Fruit fly (Drosophila melanogaster) whole organism, embryonic: Measurements from ENCODE around the gene CG8677.

Experiments used
- CG14710 ChIP-seq: fragments of 200-800 bp; sonication (Bioruptor generic); optimal IDR thresholded peaks from 3 replicates; lab custom pipeline; 2019; ENCODE audit warnings: missing biosample characterization, mild to moderate bottlenecking, missing genetic modification characterization, moderate library complexity
- Lim3 ChIP-seq: fragments of 200-800 bp; sonication (Bioruptor generic); IDR thresholded peaks from 2 replicates; pipeline ENCODE4 v1.3.6; 2022; ENCODE audit warnings: missing biosample characterization, missing genetic modification characterization
- caup ChIP-seq: fragments of 200-800 bp; sonication (Bioruptor generic); optimal IDR thresholded peaks from 3 replicates; lab custom pipeline; 2017; ENCODE audit warnings: missing biosample characterization, mild to moderate bottlenecking, missing genetic modification characterization, moderate library complexity; ENCODE audit not compliant: severe bottlenecking
- gfzf ChIP-seq: fragments of 200-800 bp; sonication (Bioruptor generic); optimal IDR thresholded peaks from 2 replicates; lab custom pipeline; 2016; ENCODE audit warnings: missing biosample characterization, mild to moderate bottlenecking, missing genetic modification characterization, moderate library complexity
- ham ChIP-seq: fragments of 200-800 bp; sonication (Bioruptor generic); IDR thresholded peaks from 2 replicates; pipeline ENCODE4 v1.3.6; 2022; ENCODE audit warnings: missing biosample characterization, missing genetic modification characterization

DNA sequence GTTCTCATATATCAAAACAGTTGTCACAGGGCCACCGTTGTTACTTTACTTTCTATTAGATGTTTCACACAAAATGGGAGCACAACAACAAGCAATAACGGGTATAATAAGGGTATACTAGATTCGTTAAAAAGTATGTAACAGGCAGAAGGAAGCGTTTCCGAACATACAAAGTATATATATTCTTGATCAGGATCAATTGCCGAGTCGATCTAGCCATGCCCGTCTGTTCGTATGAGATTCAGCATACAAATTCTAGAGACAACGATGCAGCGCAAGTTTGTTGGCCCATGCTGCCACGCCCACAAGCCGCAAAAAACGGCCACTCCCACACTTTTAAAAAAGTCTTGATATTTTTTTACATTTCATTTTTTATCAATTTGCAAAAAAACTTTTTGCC lies 20.8 kb upstream of the CG8677 start, which contains the start of gene CG31624:
- TF ChIP-seq ham (GFP tag; lab: Robert Waterston, UW) (no peak), gfzf (no peak), CG14710 (tag; lab: Kevin White, UChicago) (no peak), caup (no peak), Lim3 (no peak)
